Fruit fly (Drosophila melanogaster) whole organism, embryonic: ENCODE data around the gene Cyp28c1.

ENCODE experiments used
- CG10321 ChIP-seq: fragments of 200-800 bp; sonication (Bioruptor generic); IDR thresholded peaks from 2 replicates; pipeline ENCODE4 v1.3.6; 2022; ENCODE audit warnings: missing biosample characterization, missing genetic modification characterization
- CG10431 ChIP-seq: fragments of 200-800 bp; sonication (Bioruptor generic); optimal IDR thresholded peaks from 3 replicates; lab custom pipeline; 2018; ENCODE audit warnings: missing biosample characterization, mild to moderate bottlenecking, missing genetic modification characterization
- CG10979 ChIP-seq: fragments of 200-800 bp; sonication (Bioruptor generic); optimal IDR thresholded peaks from 2 replicates; lab custom pipeline; 2018; ENCODE audit warnings: missing biosample characterization, mild to moderate bottlenecking, missing genetic modification characterization, moderate library complexity
- CG1233 ChIP-seq: fragments of 200-800 bp; sonication (Bioruptor generic); optimal IDR thresholded peaks from 4 replicates; lab custom pipeline; 2018; ENCODE audit warnings: missing biosample characterization, mild to moderate bottlenecking, missing genetic modification characterization
- CG13287 ChIP-seq: fragments of 200-800 bp; sonication (Bioruptor generic); IDR thresholded peaks from 2 replicates; pipeline ENCODE4 v1.3.6; 2022; ENCODE audit warnings: missing biosample characterization, missing genetic modification characterization; ENCODE audit not compliant: partially characterized antibody
- CG13424 ChIP-seq: fragments of 200-800 bp; sonication (Bioruptor generic); optimal IDR thresholded peaks from 2 replicates; lab custom pipeline; 2019; ENCODE audit warnings: missing biosample characterization, mild to moderate bottlenecking, missing genetic modification characterization, moderate library complexity
- CG1529 ChIP-seq: fragments of 200-800 bp; sonication (Bioruptor generic); optimal IDR thresholded peaks from 3 replicates; lab custom pipeline; 2018; ENCODE audit warnings: missing biosample characterization, missing genetic modification characterization
- CG2116 ChIP-seq: fragments of 200-800 bp; sonication (Bioruptor generic); optimal IDR thresholded peaks from 3 replicates; lab custom pipeline; 2018; ENCODE audit warnings: missing biosample characterization, mild to moderate bottlenecking, missing genetic modification characterization
- CG2120 ChIP-seq: fragments of 200-800 bp; sonication (Bioruptor generic); optimal IDR thresholded peaks from 3 replicates; lab custom pipeline; 2016; ENCODE audit warnings: missing biosample characterization, missing genetic modification characterization
- CG33557 ChIP-seq: fragments of 200-800 bp; sonication (Bioruptor generic); optimal IDR thresholded peaks from 2 replicates; lab custom pipeline; 2019; ENCODE audit warnings: missing biosample characterization, mild to moderate bottlenecking, missing genetic modification characterization, moderate library complexity
- CG3407 ChIP-seq: fragments of 200-800 bp; sonication (Bioruptor generic); optimal IDR thresholded peaks from 2 replicates; lab custom pipeline; 2018; ENCODE audit warnings: missing biosample characterization, mild to moderate bottlenecking, missing genetic modification characterization
- CG3847 ChIP-seq: fragments of 200-800 bp; sonication (Bioruptor generic); IDR thresholded peaks from 2 replicates; pipeline ENCODE4 v1.3.6; 2022; ENCODE audit warnings: missing biosample characterization, missing genetic modification characterization
- CG4328 ChIP-seq: fragments of 200-800 bp; sonication (Bioruptor generic); optimal IDR thresholded peaks from 3 replicates; lab custom pipeline; 2017; ENCODE audit warnings: missing biosample characterization, missing genetic modification reagents, missing genetic modification characterization
- CG6791 ChIP-seq: fragments of 200-800 bp; sonication (Bioruptor generic); IDR thresholded peaks from 3 replicates; pipeline ENCODE4 v1.3.6; 2022; ENCODE audit warnings: missing biosample characterization, missing genetic modification characterization; ENCODE audit not compliant: partially characterized antibody
- CG6813 ChIP-seq: fragments of 200-800 bp; sonication (Bioruptor generic); optimal IDR thresholded peaks from 2 replicates; lab custom pipeline; 2017; ENCODE audit warnings: missing biosample characterization, missing genetic modification characterization, mild to moderate bottlenecking, moderate library complexity, missing genetic modification reagents
- CG7839 ChIP-seq: fragments of 200-800 bp; sonication (Bioruptor generic); optimal IDR thresholded peaks from 3 replicates; lab custom pipeline; 2018; ENCODE audit warnings: missing biosample characterization, mild to moderate bottlenecking, missing genetic modification characterization, moderate library complexity
- CG8290 ChIP-seq, 3 experiments: fragments of 200-800 bp; sonication (Bioruptor generic); optimal IDR thresholded peaks; 2 replicates each; lab custom pipeline; 2016 to 2019; ENCODE audit warnings: missing biosample characterization in 3 of 3, missing genetic modification characterization in 3 of 3, mild to moderate bottlenecking in 2 of 3, moderate library complexity in 1 of 3
- CG9727 ChIP-seq: fragments of 200-800 bp; sonication (Bioruptor generic); optimal IDR thresholded peaks from 3 replicates; lab custom pipeline; 2017; ENCODE audit warnings: missing biosample characterization, mild to moderate bottlenecking, missing genetic modification characterization
- CHES-1-like ChIP-seq: fragments of 200-800 bp; sonication (Bioruptor generic); optimal IDR thresholded peaks from 2 replicates; lab custom pipeline; 2016; ENCODE audit warnings: missing biosample characterization, missing genetic modification characterization
- CoRest ChIP-seq: fragments of 200-800 bp; sonication (Bioruptor generic); optimal IDR thresholded peaks from 3 replicates; lab custom pipeline; 2018; ENCODE audit warnings: missing biosample characterization, mild to moderate bottlenecking, missing genetic modification characterization, moderate library complexity
- Dip2 ChIP-seq: fragments of 200-800 bp; sonication (Bioruptor generic); IDR thresholded peaks from 2 replicates; pipeline ENCODE4 v1.3.6; 2022; ENCODE audit warnings: missing biosample characterization, missing genetic modification characterization
- E2f2 ChIP-seq: fragments of 200-800 bp; sonication (Bioruptor generic); IDR thresholded peaks from 2 replicates; pipeline ENCODE4 v1.3.6; 2022; ENCODE audit warnings: missing biosample characterization, missing genetic modification characterization
- Ets65A ChIP-seq: fragments of 200-800 bp; sonication (Bioruptor generic); peaks from one replicate; lab custom pipeline; 2016; ENCODE audit warnings: missing biosample characterization, missing genetic modification characterization
- Fer3 ChIP-seq: fragments of 200-800 bp; sonication (Bioruptor generic); optimal IDR thresholded peaks from 2 replicates; lab custom pipeline; 2018; ENCODE audit warnings: missing biosample characterization, mild to moderate bottlenecking, missing genetic modification characterization, moderate library complexity
- HLH3B ChIP-seq: fragments of 200-800 bp; sonication (Bioruptor generic); IDR thresholded peaks from 2 replicates; pipeline ENCODE4 v1.3.6; 2022; ENCODE audit warnings: missing biosample characterization, missing genetic modification characterization
- HLH4C ChIP-seq: fragments of 200-800 bp; sonication (Bioruptor generic); IDR thresholded peaks from 3 replicates; pipeline ENCODE4 v1.3.6; 2022; ENCODE audit warnings: missing biosample characterization, missing genetic modification characterization; ENCODE audit not compliant: partially characterized antibody
- Hand ChIP-seq: fragments of 200-800 bp; sonication (Bioruptor generic); optimal IDR thresholded peaks from 2 replicates; lab custom pipeline; 2017; ENCODE audit warnings: mild to moderate bottlenecking, missing biosample characterization, missing genetic modification reagents, missing genetic modification characterization
- Hmx ChIP-seq: fragments of 200-800 bp; sonication (Bioruptor generic); optimal IDR thresholded peaks from 2 replicates; lab custom pipeline; 2016; ENCODE audit warnings: missing biosample characterization, missing genetic modification characterization
- Hr51 ChIP-seq, 2 experiments: fragments of 200-800 bp; sonication (Bioruptor generic); optimal IDR thresholded peaks; 2 replicates in 1 of 2; 3 replicates in 1 of 2; lab custom pipeline; 2016 to 2018; ENCODE audit warnings: missing biosample characterization in 2 of 2, missing genetic modification characterization in 2 of 2, mild to moderate bottlenecking in 1 of 2, moderate library complexity in 1 of 2
- MESR4 ChIP-seq: fragments of 200-800 bp; sonication (Bioruptor generic); optimal IDR thresholded peaks from 2 replicates; lab custom pipeline; 2018; ENCODE audit warnings: missing biosample characterization, mild to moderate bottlenecking, missing genetic modification characterization, moderate library complexity
- Opbp ChIP-seq: fragments of 200-800 bp; sonication (Bioruptor generic); IDR thresholded peaks from 3 replicates; pipeline ENCODE4 v1.3.6; 2022; ENCODE audit warnings: missing biosample characterization, missing genetic modification characterization; ENCODE audit not compliant: partially characterized antibody
- Scr ChIP-seq: fragments of 200-800 bp; sonication (Bioruptor generic); IDR thresholded peaks from 2 replicates; pipeline ENCODE4 v1.3.6; 2022; ENCODE audit warnings: missing biosample characterization, missing genetic modification characterization; ENCODE audit not compliant: partially characterized antibody
- Sox100B ChIP-seq: fragments of 200-800 bp; sonication (Bioruptor generic); optimal IDR thresholded peaks from 3 replicates; lab custom pipeline; 2018; ENCODE audit warnings: missing biosample characterization, mild to moderate bottlenecking, missing genetic modification characterization
- Taf1 ChIP-seq: fragments of 200-800 bp; sonication (Bioruptor generic); IDR thresholded peaks from 2 replicates; pipeline ENCODE4 v1.3.6; 2022; ENCODE audit warnings: missing biosample characterization, missing genetic modification characterization
- Tbp ChIP-seq: fragments of >200 bp; optimal IDR thresholded peaks from 2 replicates; lab custom pipeline; 2018; ENCODE audit warnings: missing biosample characterization, missing genetic modification characterization
- bsh ChIP-seq, 2 experiments: fragments of 200-800 bp; sonication (Bioruptor generic); optimal IDR thresholded peaks; 2 replicates each; lab custom pipeline; 2017 to 2018; ENCODE audit warnings: mild to moderate bottlenecking in 2 of 2, missing biosample characterization in 2 of 2, missing genetic modification characterization in 2 of 2, moderate library complexity in 1 of 2
- caup ChIP-seq: fragments of 200-800 bp; sonication (Bioruptor generic); optimal IDR thresholded peaks from 3 replicates; lab custom pipeline; 2017; ENCODE audit warnings: missing biosample characterization, mild to moderate bottlenecking, missing genetic modification characterization, moderate library complexity; ENCODE audit not compliant: severe bottlenecking
- chn ChIP-seq: fragments of 200-800 bp; sonication (Bioruptor generic); optimal IDR thresholded peaks from 2 replicates; lab custom pipeline; 2016; ENCODE audit warnings: missing biosample characterization, missing genetic modification characterization
- gro ChIP-seq: fragments of 200-800 bp; sonication (Bioruptor generic); optimal IDR thresholded peaks from 2 replicates; lab custom pipeline; 2016; ENCODE audit warnings: missing biosample characterization, missing genetic modification characterization
- gsb ChIP-seq: fragments of 200-800 bp; sonication (Bioruptor generic); IDR thresholded peaks from 2 replicates; pipeline ENCODE4 v1.3.6; 2022; ENCODE audit warnings: missing biosample characterization, missing genetic modification characterization
- klu ChIP-seq: fragments of 200-800 bp; sonication (Bioruptor generic); IDR thresholded peaks from 2 replicates; pipeline ENCODE4 v1.3.6; 2022; ENCODE audit warnings: missing biosample characterization, missing genetic modification characterization
- nmo ChIP-seq: fragments of 200-800 bp; sonication (Bioruptor generic); optimal IDR thresholded peaks from 2 replicates; lab custom pipeline; 2018; ENCODE audit warnings: missing biosample characterization, mild to moderate bottlenecking, missing genetic modification characterization, moderate library complexity
- oc ChIP-seq: fragments of 200-800 bp; sonication (Bioruptor generic); optimal IDR thresholded peaks from 2 replicates; lab custom pipeline; 2018; ENCODE audit warnings: missing biosample characterization, mild to moderate bottlenecking, missing genetic modification characterization, moderate library complexity
- org-1 ChIP-seq: fragments of 200-800 bp; sonication (Bioruptor generic); optimal IDR thresholded peaks from 2 replicates; lab custom pipeline; 2017; ENCODE audit warnings: missing biosample characterization, missing genetic modification characterization
- pho ChIP-seq: fragments of 200-800 bp; sonication (Bioruptor generic); optimal IDR thresholded peaks from 2 replicates; lab custom pipeline; 2016; ENCODE audit warnings: missing biosample characterization, missing genetic modification characterization
- psq ChIP-seq: fragments of 200-800 bp; sonication (Bioruptor generic); optimal IDR thresholded peaks from 2 replicates; lab custom pipeline; 2017; ENCODE audit warnings: missing biosample characterization, missing genetic modification characterization
- schlank ChIP-seq: fragments of 200-800 bp; sonication (Bioruptor generic); optimal IDR thresholded peaks from 2 replicates; lab custom pipeline; 2018; ENCODE audit warnings: missing biosample characterization, mild to moderate bottlenecking, missing genetic modification characterization
- seq ChIP-seq: fragments of 200-800 bp; sonication (Bioruptor generic); IDR thresholded peaks from 2 replicates; pipeline ENCODE4 v1.3.6; 2022; ENCODE audit warnings: missing biosample characterization, missing genetic modification characterization
- sim ChIP-seq: fragments of 200-800 bp; sonication (Bioruptor generic); IDR thresholded peaks from 2 replicates; pipeline ENCODE4 v1.3.6; 2022; ENCODE audit warnings: missing biosample characterization, missing genetic modification characterization
- tx ChIP-seq: fragments of 200-800 bp; sonication (Bioruptor generic); optimal IDR thresholded peaks from 2 replicates; lab custom pipeline; 2016; ENCODE audit warnings: missing biosample characterization, missing genetic modification characterization

Gene Cyp28c1

dm6 chrX:11885356-11885755 is 45.9 kb downstream of the Cyp28c1 start (continued):
- TF ChIP-seq gro (GFP tag; lab: Kevin White, UChicago) (no peak), HLH4C (no peak), CG10431 (GFP tag; lab: Kevin White, UChicago) (no peak), Taf1 (GFP tag; lab: Robert Waterston, UW) (no peak), Hand (GFP tag; lab: Kevin White, UChicago) (no peak), MESR4 (GFP tag; lab: Kevin White, UChicago) (no peak), CG33557 (GFP tag; lab: Kevin White, UChicago) (no peak), CG4328 (peak; percentile 46), sim (no peak), klu (no peak), CG10321 (GFP tag; lab: Robert Waterston, UW) (no peak), Sox100B (GFP tag; lab: Kevin White, UChicago) (peak; percentile 51), org-1 (no peak), seq (GFP tag; lab: Robert Waterston, UW) (0 out of 2 replicates have a peak, but pooled peaks have one; percentile 14), CG13287 (GFP tag; lab: Robert Waterston, UW) (no peak), CG13424 (tag; lab: Kevin White, UChicago) (peak; percentile 61), pho (no peak), tx (GFP tag; lab: Kevin White, UChicago) (no peak), gsb (GFP tag; lab: Robert Waterston, UW) (no peak), CG8290 (GFP tag; optimal IDR thresholded peaks at IDR 0.05; lab: Kevin White, UChicago) (no peak), CG8290 (tag; optimal IDR thresholded peaks at IDR 0.05; lab: Kevin White, UChicago) (peak in 1 of 2 experiments; percentile 69), Hmx (GFP tag; lab: Kevin White, UChicago) (no peak), oc (tag; lab: Kevin White, UChicago) (no peak), CoRest (tag; lab: Kevin White, UChicago) (peak; percentile 54), Ets65A (GFP tag; lab: Kevin White, UChicago) (no peak), CG7839 (tag; lab: Kevin White, UChicago) (peak; percentile 20), schlank (tag; lab: Kevin White, UChicago) (no peak), HLH3B (GFP tag; lab: Robert Waterston, UW) (peak; percentile 10; the same call in 1 of the 2 replicates), CG6813 (GFP tag; lab: Kevin White, UChicago) (peak; percentile 27), Hr51 (GFP tag; optimal IDR thresholded peaks at IDR 0.05; lab: Kevin White, UChicago) (peak in 1 of 2 experiments; percentile 69), Opbp (no peak), Scr (GFP tag; lab: Robert Waterston, UW) (no peak), CG2120 (GFP tag; lab: Kevin White, UChicago) (peak; percentile 40), CG9727 (no peak), Fer3 (peak; percentile 43), CG1233 (GFP tag; lab: Kevin White, UChicago) (no peak), CG3847 (peak; percentile 48), Dip2 (GFP tag; lab: Robert Waterston, UW) (no peak), chn (GFP tag; lab: Kevin White, UChicago) (no peak), CG2116 (GFP tag; lab: Kevin White, UChicago) (no peak), nmo (GFP tag; lab: Kevin White, UChicago) (no peak), caup (peak; percentile 31), Tbp (GFP tag; lab: Kevin White, UChicago) (no peak), CG3407 (peak; percentile 0), CG6791 (GFP tag; lab: Robert Waterston, UW) (no peak), CG10979 (peak; percentile 18), CG1529 (GFP tag; lab: Kevin White, UChicago) (no peak), psq (GFP tag; lab: Kevin White, UChicago) (no peak), E2f2 (GFP tag; lab: Robert Waterston, UW) (no peak), bsh (GFP tag; optimal IDR thresholded peaks at IDR 0.05; lab: Kevin White, UChicago) (peak in 1 of 2 experiments; percentile 31), CHES-1-like (no peak)
